Worm (Caenorhabditis elegans) whole organism, L1 larva: ENCODE results near the gene srlf-32.

Experiments
- aly-2 ChIP-seq: fragments of 150-350 bp; optimal IDR thresholded peaks from 2 replicates; lab custom pipeline; 2014; ENCODE audit warnings: missing biosample characterization, missing genetic modification characterization
- ama-1 ChIP-seq: fragments of 150-350 bp; optimal IDR thresholded peaks from 2 replicates; lab custom pipeline; 2014
- blmp-1 ChIP-seq: fragments of 150-350 bp; optimal IDR thresholded peaks from 2 replicates; lab custom pipeline; 2014; ENCODE audit warnings: missing biosample characterization, missing genetic modification characterization
- ces-1 ChIP-seq: fragments of 150-350 bp; optimal IDR thresholded peaks from 2 replicates; lab custom pipeline; 2014; ENCODE audit warnings: missing biosample characterization, missing genetic modification reagents, missing genetic modification characterization
- elt-2 ChIP-seq: sonication (generic microtip); optimal IDR thresholded peaks from 2 replicates; lab custom pipeline; 2016; ENCODE audit warnings: missing genetic modification characterization, mild to moderate bottlenecking, inconsistent platforms, missing compliant biosample characterization, missing genetic modification reagents
- hlh-4 ChIP-seq: sonication (generic microtip); optimal IDR thresholded peaks from 2 replicates; lab custom pipeline; 2016; ENCODE audit warnings: mild to moderate bottlenecking, missing genetic modification characterization, missing compliant biosample characterization
- lin-15B ChIP-seq: fragments of 150-350 bp; sonication (generic microtip); optimal IDR thresholded peaks from 3 replicates; lab custom pipeline; 2014; ENCODE audit warnings: missing biosample characterization, missing genetic modification characterization
- lsy-2 ChIP-seq, 2 experiments: fragments of 150-350 bp; optimal IDR thresholded peaks; 2 replicates each; lab custom pipeline; 2014; ENCODE audit warnings: missing biosample characterization in 2 of 2, missing genetic modification characterization in 2 of 2
- snpc-4 ChIP-seq: fragments of 150-350 bp; optimal IDR thresholded peaks from 2 replicates; lab custom pipeline; 2014; ENCODE audit warnings: missing biosample characterization, missing genetic modification characterization
- sox-4 ChIP-seq: sonication (generic microtip); optimal IDR thresholded peaks from 2 replicates; lab custom pipeline; 2016; ENCODE audit warnings: missing genetic modification characterization, missing compliant biosample characterization
- unc-130 ChIP-seq: fragments of 150-350 bp; optimal IDR thresholded peaks from 2 replicates; lab custom pipeline; 2017; ENCODE audit warnings: missing biosample characterization, missing genetic modification characterization, inconsistent platforms

ce11 chrIV:11911723-11912122, 14.1 kb upstream of the srlf-32 start, which contains the start of gene VZK822L.2:
- no peak for TF ChIP-seq elt-2 (tag; lab: Kevin White, UChicago)
- TF ChIP-seq snpc-4: no peak
- no peak for TF ChIP-seq sox-4 (tag; lab: Kevin White, UChicago)
- no peak for TF ChIP-seq aly-2 (tag; lab: Kevin White, UChicago)
- TF ChIP-seq ces-1 (GFP tag; lab: Kevin White, UChicago): no peak
- no peak for TF ChIP-seq blmp-1
- no peak for TF ChIP-seq unc-130 (tag; lab: Kevin White, UChicago)
- TF ChIP-seq lsy-2 (tag; optimal IDR thresholded peaks at IDR 0.05; lab: Kevin White, UChicago): no peak
- TF ChIP-seq lin-15B (tag; lab: Kevin White, UChicago): no peak
- TF ChIP-seq ama-1 (lab: Kevin White, UChicago): no peak
- no peak for TF ChIP-seq hlh-4 (tag; lab: Kevin White, UChicago)
